Worm (Caenorhabditis elegans) whole organism, dauer: ENCODE data around the gene AC3.5.
"Not testable (repeated sequence)": the region's sequence is repeated elsewhere in the genome, so short reads cannot be mapped to it uniquely, and the experiment has no call there.

Experiments
- unc-62 ChIP-seq: sonication (generic microtip); optimal IDR thresholded peaks from 2 replicates; lab custom pipeline; 2017; ENCODE audit warnings: missing biosample characterization, missing genetic modification reagents, missing genetic modification characterization

The AC3.5 gene

ce11 chrV:10388318-10388717, at the start of gene AC3.5:
Gene AC3.5 (plus strand): TSS chrV:10388527.
- no peak for TF ChIP-seq unc-62 (GFP tag; lab: Kevin White, UChicago)

DNA sequence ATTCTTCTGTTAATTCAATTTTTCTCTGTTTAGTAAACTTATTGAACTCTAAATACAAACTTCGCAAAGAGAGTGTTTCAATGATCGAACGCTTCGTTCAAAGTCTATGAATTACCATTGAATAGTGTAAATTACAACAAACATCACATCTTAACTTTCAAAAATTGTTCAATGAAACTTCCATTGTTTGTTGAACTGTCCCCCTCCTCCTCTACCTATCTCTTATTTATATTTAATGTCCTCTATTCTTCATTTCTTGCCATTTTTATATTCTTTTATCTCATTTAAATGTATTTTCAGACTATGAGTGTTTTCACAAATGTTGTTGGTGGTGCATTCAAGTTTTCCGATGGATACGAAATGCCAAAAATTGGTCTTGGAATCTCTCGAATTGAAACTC, 49.1 kb upstream of the AC3.5 start, which contains the start of gene K07C5.2:
Gene K07C5.2, plus strand, starts transcription at position 301 of the 400 bp plus-strand sequence.
- TF ChIP-seq unc-62 (GFP tag; lab: Kevin White, UChicago), result no peak

DNA sequence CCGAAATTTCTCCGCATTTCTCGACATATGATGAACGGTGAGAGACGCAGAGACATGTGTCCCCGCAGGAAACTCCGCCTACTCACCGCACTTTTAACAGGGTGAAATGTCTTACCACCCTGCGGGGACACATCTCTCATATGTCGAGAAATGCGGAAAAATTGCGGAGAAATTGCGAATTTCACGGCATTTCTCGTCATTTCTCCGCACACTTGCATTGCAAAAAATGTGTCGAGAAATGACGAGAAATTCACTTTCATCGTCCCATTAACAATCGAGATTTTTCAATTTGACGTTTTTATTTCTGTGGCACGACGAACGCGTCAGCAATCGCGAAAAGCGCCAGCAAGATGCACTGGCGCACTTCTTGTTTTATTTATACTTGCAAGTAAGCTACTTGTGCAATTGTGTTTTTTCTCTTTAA, 46.4 kb upstream of the AC3.5 start, which contains the start of gene K07C5.13:
Gene K07C5.13, plus strand, starts transcription at position 151 of the 424 bp plus-strand sequence.
- not testable (repeated sequence) for TF ChIP-seq unc-62 (GFP tag; lab: Kevin White, UChicago)

DNA sequence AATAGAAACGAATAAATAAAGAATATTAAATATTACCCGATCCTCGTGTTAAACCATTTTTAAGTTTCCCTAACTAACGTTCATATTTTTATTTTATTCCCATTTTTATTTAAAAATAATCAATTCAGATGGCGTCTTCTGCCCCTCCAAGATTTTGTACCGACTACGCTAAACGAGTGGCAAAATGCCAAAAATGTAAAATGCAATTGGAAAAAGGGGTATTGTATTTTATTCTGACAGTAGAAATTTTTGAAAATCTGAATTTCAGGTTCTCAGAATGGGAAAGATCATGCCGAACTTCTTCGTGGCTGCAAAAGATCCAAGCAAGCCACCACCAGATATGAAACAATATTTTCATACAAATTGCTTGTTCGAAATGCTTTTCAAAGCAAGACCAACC, 45.4 kb upstream of the AC3.5 start, which contains the start of gene K07C5.3:
Gene K07C5.3, plus strand, starts transcription at position 129 of the 400 bp plus-strand sequence.
- no peak for TF ChIP-seq unc-62 (GFP tag; lab: Kevin White, UChicago)

DNA sequence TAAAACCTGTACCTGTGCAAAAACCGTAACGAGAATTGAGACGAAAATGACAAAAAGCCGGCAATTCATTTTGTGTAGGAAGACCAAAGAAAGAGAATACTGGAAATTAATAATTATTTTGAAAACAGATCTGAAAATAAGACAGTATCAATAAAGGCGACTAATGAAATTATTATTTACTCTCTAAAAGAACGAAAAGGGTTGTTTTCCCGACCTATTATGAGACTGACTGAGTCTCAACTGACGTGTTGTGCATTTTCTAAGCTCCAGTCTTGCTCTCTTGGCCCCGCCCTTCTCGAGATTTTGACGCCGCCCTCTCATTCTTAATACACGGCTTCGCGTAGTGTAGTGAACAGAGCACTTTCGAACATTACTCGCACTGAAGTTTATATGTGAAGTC, 38.3 kb upstream of the AC3.5 start, which contains the start of gene K07C5.9:
Gene K07C5.9, minus strand, starts transcription at position 101 of the 400 bp plus-strand sequence.
- TF ChIP-seq unc-62 (GFP tag; lab: Kevin White, UChicago), result no peak

DNA sequence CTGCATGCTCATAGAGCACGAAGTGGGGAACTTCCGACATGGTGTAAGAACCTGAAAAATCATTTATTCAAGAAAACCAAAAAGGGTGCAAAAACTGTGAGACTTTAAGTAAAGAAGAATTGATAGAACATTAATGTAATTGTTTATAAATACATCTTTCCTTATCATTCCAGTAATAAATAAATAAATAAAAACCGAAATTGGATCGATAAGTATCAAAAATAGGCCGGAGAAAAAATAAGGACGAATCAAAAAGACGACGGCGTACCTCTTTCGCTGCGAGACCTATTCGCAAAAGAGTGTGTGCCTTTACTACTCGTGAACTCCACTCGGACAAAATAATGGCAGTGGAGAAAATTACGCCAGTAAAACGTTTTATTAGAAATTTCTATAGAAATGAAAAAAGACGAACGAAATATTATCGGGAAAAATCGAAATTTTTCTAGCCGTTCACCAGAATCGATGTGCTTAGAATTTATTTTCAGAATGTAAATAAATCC, 35.3 kb upstream of the AC3.5 start, which contains the start of gene nol-56:
Gene nol-56, minus strand, starts transcription at position 51 of the 500 bp plus-strand sequence.
- no peak for TF ChIP-seq unc-62 (GFP tag; lab: Kevin White, UChicago)

ce11 chrV:10355773-10356335, 32.5 kb upstream of the AC3.5 start, which contains the start of gene sluh-7:
Gene sluh-7 (minus strand): TSS chrV:10355823.
- TF ChIP-seq unc-62 (GFP tag; lab: Kevin White, UChicago), result no peak

DNA sequence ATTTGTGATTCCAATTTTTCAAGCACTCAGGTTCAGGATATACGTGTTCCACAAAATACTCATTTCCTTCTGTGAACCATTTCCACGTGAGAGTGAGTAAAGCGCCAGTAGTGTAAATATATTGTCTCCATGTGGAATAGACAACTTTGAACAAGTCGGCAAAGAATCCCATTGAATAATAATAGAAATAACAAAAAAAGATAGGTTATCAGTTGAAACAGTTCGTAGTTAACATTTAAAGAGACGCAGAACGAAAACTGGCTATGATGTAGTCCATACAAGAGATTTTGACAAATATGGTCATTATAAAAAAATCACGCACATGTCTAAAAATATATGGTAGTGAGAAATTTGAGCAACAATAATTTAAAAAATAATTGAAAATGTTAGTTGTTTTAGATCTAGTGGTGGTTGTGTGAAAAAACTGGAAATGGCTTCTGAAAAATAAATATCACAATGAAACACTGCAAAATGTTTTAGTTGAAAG, 30.8 kb upstream of the AC3.5 start, which contains the start of gene ceeh-2:
Gene ceeh-2, minus strand, starts transcription at position 437 of the 487 bp plus-strand sequence.
- no peak for TF ChIP-seq unc-62 (GFP tag; lab: Kevin White, UChicago)

- no peak for TF ChIP-seq unc-62 (GFP tag; lab: Kevin White, UChicago)
Observed at ce11 chrV:10358238-10358637, 30.1 kb upstream of the AC3.5 start, which contains the start of gene ttll-15. Gene ttll-15 (plus strand): TSS chrV:10358538.

DNA sequence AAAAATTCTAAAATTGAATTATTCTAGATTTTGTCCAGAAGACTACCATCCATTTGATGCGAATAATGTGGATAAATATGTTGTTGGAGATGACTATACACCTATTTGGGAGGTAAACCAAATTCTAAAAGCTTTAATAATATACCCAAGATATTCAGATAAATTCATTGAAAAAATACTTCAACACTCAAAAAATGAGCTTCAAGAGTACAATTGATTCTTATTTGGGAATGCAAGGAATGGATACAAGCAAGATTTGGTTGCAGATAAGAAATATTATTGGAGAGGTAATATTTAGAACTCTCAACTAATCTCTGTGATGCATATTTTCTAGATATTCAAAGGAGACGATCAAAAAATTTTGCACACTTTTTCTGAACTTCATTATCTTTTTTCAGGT, 28.1 kb upstream of the AC3.5 start:
- TF ChIP-seq unc-62 (GFP tag; lab: Kevin White, UChicago), result no peak

DNA sequence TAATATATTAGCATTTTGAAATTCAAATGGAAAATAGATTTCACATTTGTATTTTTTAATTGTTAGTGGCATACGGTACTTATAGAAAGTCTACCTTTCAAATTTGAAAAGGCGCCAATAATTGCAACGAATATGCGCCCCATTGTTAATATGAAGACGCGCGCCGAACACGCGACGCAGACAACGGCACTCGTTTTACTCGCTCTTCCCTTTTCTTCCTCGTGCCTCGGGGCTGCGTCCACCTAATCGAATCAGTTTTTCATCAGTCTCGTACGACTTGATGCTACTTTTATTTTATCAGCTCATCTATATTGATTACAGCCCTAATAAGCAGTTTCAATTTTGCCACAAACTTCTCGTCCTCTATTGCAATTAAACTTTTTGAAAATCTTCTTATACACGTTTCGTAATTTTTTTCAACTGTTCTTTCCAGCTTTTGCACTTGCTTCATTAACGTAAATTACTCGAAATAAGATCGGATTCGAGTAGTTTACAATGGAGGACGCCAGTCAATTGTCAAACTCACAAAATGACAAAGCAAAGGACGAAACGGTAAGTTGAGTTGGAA, 26.4 kb upstream of the AC3.5 start, which contains the start of gene cash-1:
Gene cash-1, plus strand, starts transcription at position 432 of the 568 bp plus-strand sequence.
- TF ChIP-seq unc-62 (GFP tag; lab: Kevin White, UChicago), result no peak

- no peak for TF ChIP-seq unc-62 (GFP tag; lab: Kevin White, UChicago)
Observed at ce11 chrV:10363834-10364233, 24.5 kb upstream of the AC3.5 start.

DNA sequence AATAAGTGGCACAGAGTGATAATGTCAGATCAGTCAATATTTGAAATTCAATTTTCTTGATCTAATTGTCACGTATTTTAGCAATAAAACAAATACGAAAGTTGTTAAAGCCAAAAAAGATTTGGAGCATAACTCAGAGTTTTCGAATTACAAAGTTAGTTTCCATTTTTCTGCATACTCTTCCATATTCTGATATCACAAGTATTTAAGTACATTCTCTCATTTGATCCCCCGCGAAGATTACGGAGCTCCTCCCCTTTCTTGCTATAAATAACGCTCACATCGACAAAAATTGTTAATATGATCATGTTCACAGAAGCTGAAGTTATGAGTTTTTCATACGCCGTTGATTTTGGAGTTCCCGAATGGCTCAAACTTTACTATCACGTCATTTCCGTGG, 20.1 kb upstream of the AC3.5 start, which contains the start of gene sri-20:
Gene sri-20, plus strand, starts transcription at position 301 of the 400 bp plus-strand sequence.
- no peak for TF ChIP-seq unc-62 (GFP tag; lab: Kevin White, UChicago)

- TF ChIP-seq unc-62 (GFP tag; lab: Kevin White, UChicago), result no peak
Observed at ce11 chrV:10371177-10371576, 17.1 kb upstream of the AC3.5 start.

DNA sequence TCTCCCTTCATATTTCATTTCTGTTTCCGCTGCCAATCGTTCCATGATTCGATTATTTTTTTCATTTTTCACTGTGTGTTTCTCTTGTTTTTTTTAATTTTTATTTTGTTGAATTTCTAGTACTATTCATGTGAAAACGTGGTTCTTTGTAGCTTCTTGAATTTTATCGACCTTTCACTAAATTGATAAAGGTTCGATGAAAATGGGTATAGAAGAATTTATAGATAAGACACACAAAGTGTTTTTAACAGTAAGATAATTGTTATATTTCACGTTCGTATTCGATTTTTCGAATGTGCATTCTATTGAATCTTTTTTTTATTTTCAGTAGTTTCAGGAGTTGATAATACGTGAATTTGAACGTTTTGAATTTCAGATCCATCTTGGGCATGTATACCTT, 16.4 kb upstream of the AC3.5 start, which contains the start of gene ugt-49:
Gene ugt-49, plus strand, starts transcription at position 371 of the 400 bp plus-strand sequence.
- no peak for TF ChIP-seq unc-62 (GFP tag; lab: Kevin White, UChicago)

ce11 chrV:10379293-10379692, 9.0 kb upstream of the AC3.5 start, which contains the start of gene AC3.12:
Gene AC3.12 (minus strand): TSS chrV:10379393.
- TF ChIP-seq unc-62 (GFP tag; lab: Kevin White, UChicago), result no peak
